Fruit fly (Drosophila melanogaster) whole organism, adult: ENCODE data around the gene CG17570.
A peak's percentile ranks its signal among the peaks of the same experiment; 100 is the strongest.

ENCODE experiments used
- CG11617 ChIP-seq: fragments of 200-800 bp; sonication (Bioruptor generic); optimal IDR thresholded peaks from 2 replicates; lab custom pipeline; 2017; ENCODE audit warnings: mild to moderate bottlenecking, missing biosample characterization, missing genetic modification reagents, missing genetic modification characterization
- CG1620 ChIP-seq: fragments of 200-800 bp; sonication (Bioruptor generic); optimal IDR thresholded peaks from 2 replicates; lab custom pipeline; 2016; ENCODE audit warnings: missing biosample characterization, missing genetic modification characterization
- CG33017 ChIP-seq: fragments of 200-800 bp; sonication (Bioruptor generic); optimal IDR thresholded peaks from 2 replicates; lab custom pipeline; 2018; ENCODE audit warnings: missing biosample characterization, mild to moderate bottlenecking, missing genetic modification characterization, moderate library complexity
- Clk ChIP-seq: fragments of 200-800 bp; sonication (Bioruptor generic); optimal IDR thresholded peaks from 2 replicates; lab custom pipeline; 2017; ENCODE audit warnings: missing biosample characterization, missing genetic modification characterization
- Hr96 ChIP-seq: fragments of 200-800 bp; sonication (Bioruptor generic); optimal IDR thresholded peaks from 2 replicates; lab custom pipeline; 2016; ENCODE audit warnings: missing biosample characterization, missing genetic modification characterization
- cic ChIP-seq: fragments of 200-800 bp; sonication (Bioruptor generic); optimal IDR thresholded peaks from 2 replicates; lab custom pipeline; 2017; ENCODE audit warnings: missing biosample characterization, mild to moderate bottlenecking, missing genetic modification characterization, moderate library complexity
- cnc ChIP-seq, 2 experiments: fragments of >200 bp; optimal IDR thresholded peaks; 2 replicates each; lab custom pipeline; 2017
- kay ChIP-seq: fragments of 200-800 bp; sonication (Bioruptor generic); peaks from one replicate; lab custom pipeline; 2016; ENCODE audit warnings: missing biosample characterization, missing genetic modification characterization, borderline replicate concordance
- ovo ChIP-seq: fragments of 200-800 bp; sonication (Bioruptor generic); optimal IDR thresholded peaks from 2 replicates; lab custom pipeline; 2016; ENCODE audit warnings: missing biosample characterization, missing genetic modification characterization
- pad ChIP-seq: fragments of 200-800 bp; sonication (Bioruptor generic); optimal IDR thresholded peaks from 3 replicates; lab custom pipeline; 2017; ENCODE audit warnings: missing biosample characterization, missing genetic modification characterization, mild to moderate bottlenecking, moderate library complexity, missing genetic modification reagents
- tj ChIP-seq: fragments of 200-800 bp; sonication (Bioruptor generic); optimal IDR thresholded peaks from 3 replicates; lab custom pipeline; 2017; ENCODE audit warnings: missing biosample characterization, mild to moderate bottlenecking, missing genetic modification characterization, moderate library complexity

DNA sequence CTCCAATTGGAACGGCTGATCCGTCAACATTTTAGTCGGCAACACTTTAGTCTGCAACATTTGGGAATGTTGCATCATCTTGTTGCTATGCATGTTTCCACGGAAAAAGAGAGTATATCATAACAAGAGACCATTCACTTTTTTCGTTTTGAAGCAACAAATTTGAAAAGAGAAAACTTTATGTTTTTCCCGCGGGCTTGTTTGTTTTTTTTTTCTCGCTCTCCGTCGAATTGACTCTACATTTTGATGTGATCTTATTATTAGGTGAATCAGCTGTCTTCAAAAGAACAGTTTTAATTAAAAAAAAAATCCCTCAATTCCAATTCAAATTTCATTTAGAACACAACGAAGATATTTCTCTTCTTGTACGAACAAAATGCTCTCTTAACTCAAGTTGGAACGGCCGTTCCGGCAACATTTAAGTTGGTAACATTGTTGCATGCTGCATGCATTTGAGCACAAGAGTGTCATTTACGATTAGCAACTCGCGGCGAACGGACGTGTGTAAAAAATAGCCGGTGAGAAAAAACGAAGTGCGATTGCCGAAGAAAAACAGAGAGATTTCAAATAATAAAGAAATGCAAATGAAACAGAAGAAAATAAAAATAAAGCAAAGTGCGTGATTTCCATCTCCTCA lies 46.6 kb upstream of the CG17570 start, which contains the start of gene spir:
- TF ChIP-seq CG1620 (GFP tag; lab: Kevin White, UChicago) (no peak), CG11617 (GFP tag; lab: Kevin White, UChicago) (peak; percentile 25), CG33017 (tag; lab: Kevin White, UChicago) (peak; percentile 6), pad (GFP tag; lab: Kevin White, UChicago) (peak; percentile 11), tj (no peak), Hr96 (no peak), cnc (optimal IDR thresholded peaks at IDR 0.05; lab: Kevin White, UChicago) (no peak), Clk (GFP tag; lab: Kevin White, UChicago) (no peak), ovo (GFP tag; lab: Kevin White, UChicago) (no peak), cic (peak; percentile 16), kay (GFP tag; lab: Kevin White, UChicago) (peak; percentile 42)
